Worm (Caenorhabditis elegans): ENCODE data around the gene C25D7.5.

The C25D7.5 gene

DNA sequence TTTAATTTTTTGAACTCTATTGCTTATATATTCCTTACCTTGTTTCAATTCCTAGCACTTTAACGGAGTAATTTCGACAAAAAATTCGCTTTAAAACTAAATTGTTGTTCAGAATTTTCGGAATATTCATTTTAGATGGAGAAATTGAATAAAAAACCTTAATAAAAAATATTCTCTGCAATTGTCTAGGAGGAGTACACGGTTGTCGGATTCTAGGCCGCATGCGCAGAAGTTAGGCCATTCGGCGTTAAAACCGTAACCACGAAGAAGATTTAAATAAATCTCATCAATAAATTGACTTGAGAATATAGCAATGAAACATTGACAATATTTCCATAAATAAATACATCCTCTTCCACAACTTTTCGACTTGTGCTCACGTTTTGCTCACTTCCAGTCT is 29.8 kb downstream of the C25D7.5 start, which contains the start of the genes C01G10.10 and C01G10.9:
Gene C01G10.10 (minus strand): TSS at position 151 of the 400 bp plus-strand sequence.
Gene C01G10.9 (plus strand): TSS at position 240 of the 400 bp plus-strand sequence.
- TF ChIP-seq F13C5.2 (tag; optimal IDR thresholded peaks at IDR 0.05) (peak; percentile 31), hmg-4 (GFP tag; optimal IDR thresholded peaks at IDR 0.05) (no peak), tbx-37 (GFP tag; conservative IDR thresholded peaks at IDR 0.05) (peak; percentile 60), tra-4 (tag; optimal IDR thresholded peaks at IDR 0.05) (peak; percentile 4)

DNA sequence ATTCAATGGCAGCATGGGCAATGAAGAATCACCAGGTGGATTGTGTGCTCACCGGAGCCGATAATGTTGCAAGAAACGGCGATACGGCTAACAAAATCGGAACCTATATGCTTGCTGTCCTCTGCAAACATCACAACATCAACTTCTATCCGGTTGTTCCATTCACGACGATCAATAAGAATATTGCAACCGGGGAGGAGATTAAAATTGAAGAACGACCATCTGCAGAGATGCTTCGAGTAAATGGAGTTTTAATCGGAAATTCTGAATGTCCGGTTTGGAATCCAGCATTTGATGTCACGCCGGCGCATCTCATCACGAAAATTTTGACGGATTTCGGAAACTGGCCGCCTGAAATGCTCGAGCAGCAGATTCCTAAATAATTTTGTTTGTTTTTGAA is 31.2 kb downstream of the C25D7.5 start:
- TF ChIP-seq sea-1 (GFP tag; conservative IDR thresholded peaks at IDR 0.05) (peak; percentile 62; the same call in 1 of the 2 replicates), tbx-37 (GFP tag; conservative IDR thresholded peaks at IDR 0.05) (no peak)

DNA sequence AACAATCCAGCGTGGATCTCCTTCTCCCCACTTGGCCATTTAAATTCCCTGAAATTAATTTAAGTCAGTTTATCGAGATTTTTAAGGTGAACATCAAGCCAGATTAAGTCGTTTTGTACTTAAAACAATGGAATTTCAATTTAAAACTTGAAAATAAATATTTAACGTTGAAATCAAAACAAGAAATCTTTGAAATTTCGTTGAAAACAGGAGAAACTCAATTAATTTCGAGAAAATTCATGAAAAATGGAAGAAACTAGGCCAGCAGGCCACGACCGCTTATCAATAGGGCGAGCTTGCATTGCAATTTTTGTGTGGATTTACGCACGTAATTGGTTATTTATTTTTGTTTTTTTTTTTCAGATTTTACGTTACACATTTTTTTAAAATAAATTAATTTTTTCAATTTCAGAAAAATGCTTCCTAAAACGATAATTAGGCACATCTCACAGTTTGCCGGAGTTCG is 32.9 kb downstream of the C25D7.5 start, which contains the start of the genes ahsa-1 and C01G10.7:
Gene ahsa-1 (minus strand): TSS at position 51 of the 466 bp plus-strand sequence.
Gene C01G10.7 (plus strand): TSS at position 413 of the 466 bp plus-strand sequence.
- TF ChIP-seq scrt-1 (GFP tag; IDR thresholded peaks at IDR 0.05) (no peak), hnd-1 (tag; optimal IDR thresholded peaks at IDR 0.05) (peak; percentile 10), B0310.2 (tag; optimal IDR thresholded peaks at IDR 0.05) (no peak), pes-1 (GFP tag; IDR thresholded peaks at IDR 0.05) (peak; percentile 78), aly-1 (tag; optimal IDR thresholded peaks at IDR 0.05) (no peak), tbx-37 (GFP tag; conservative IDR thresholded peaks at IDR 0.05) (peak; percentile 70), ets-7 (tag; optimal IDR thresholded peaks at IDR 0.05) (peak; percentile 16), hmg-4 (GFP tag; optimal IDR thresholded peaks at IDR 0.05) (no peak), F13C5.2 (tag; optimal IDR thresholded peaks at IDR 0.05) (peak; percentile 64), tra-4 (tag; optimal IDR thresholded peaks at IDR 0.05) (no peak), flt-1 (GFP tag; IDR thresholded peaks at IDR 0.05) (0 out of 2 replicates have a peak, but pooled peaks have one; percentile 24), sea-1 (GFP tag; conservative IDR thresholded peaks at IDR 0.05) (no peak), ama-1 (optimal IDR thresholded peaks at IDR 0.05) (no peak), ceh-36 (tag; optimal IDR thresholded peaks at IDR 0.05) (no peak), tbx-11 (GFP tag; IDR thresholded peaks at IDR 0.05) (no peak), hmbx-1 (tag; optimal IDR thresholded peaks at IDR 0.05) (peak; percentile 6), ceh-13 (GFP tag; optimal IDR thresholded peaks at IDR 0.05) (no peak)

DNA sequence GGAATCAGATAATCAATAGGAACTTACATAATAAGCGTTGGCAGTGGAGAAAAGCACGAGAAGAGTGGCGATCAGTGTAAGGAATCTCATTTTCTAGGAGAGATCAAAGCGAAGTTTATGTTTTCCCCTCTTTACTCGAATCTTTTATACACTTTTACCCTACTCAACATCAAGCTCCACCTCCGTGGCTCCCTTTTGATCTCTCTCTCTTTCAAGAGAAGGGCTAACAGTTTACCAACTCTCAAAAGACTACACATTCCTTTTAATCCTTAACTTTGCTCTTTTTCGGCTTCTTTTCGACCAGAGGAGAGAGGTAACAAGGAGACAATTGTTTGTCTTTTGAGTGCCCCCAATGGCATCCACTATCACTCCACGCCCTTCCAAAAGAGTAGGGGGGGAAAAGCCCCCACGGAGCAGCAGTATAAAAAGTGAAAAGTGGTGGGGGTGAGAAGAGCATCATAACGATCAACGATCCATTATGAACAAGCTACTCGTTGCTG is 34.8 kb downstream of the C25D7.5 start, which contains the start of the genes C01G10.15 and C01G10.6:
Gene C01G10.15 (minus strand): TSS at position 101 of the 500 bp plus-strand sequence.
Gene C01G10.6 (plus strand): TSS at position 450 of the 500 bp plus-strand sequence.
- TF ChIP-seq scrt-1 (GFP tag; IDR thresholded peaks at IDR 0.05) = no peak
- no peak for TF ChIP-seq ets-7 (tag; optimal IDR thresholded peaks at IDR 0.05)

DNA sequence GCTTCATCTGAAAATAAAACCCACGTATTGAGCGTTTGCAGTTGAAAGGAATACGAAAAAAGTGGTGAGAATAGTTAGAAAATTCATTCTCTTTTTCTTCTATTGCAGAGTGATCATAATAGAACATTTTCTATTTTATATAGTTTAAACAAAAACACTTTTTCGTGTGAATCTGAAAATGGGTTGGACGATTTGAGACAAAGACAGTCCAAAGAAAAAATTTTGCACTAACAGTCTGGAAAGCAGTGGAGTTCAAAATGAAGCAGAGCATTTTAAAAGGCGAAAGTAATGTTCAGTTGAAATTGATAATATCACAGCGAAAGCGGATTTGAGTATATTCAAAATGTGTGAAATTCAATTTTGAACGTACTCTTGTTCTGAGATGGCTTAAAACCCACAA is 36.2 kb downstream of the C25D7.5 start, which contains the start of gene C01G10.18:
Gene C01G10.18 (minus strand): TSS at position 101 of the 400 bp plus-strand sequence.
- no peak for TF ChIP-seq F13C5.2 (tag; optimal IDR thresholded peaks at IDR 0.05)
- no peak for TF ChIP-seq ets-7 (tag; optimal IDR thresholded peaks at IDR 0.05)
- TF ChIP-seq ceh-13 (GFP tag; optimal IDR thresholded peaks at IDR 0.05) = no peak
- no peak for TF ChIP-seq B0310.2 (tag; optimal IDR thresholded peaks at IDR 0.05)
- no peak for TF ChIP-seq ceh-36 (tag; optimal IDR thresholded peaks at IDR 0.05)
- TF ChIP-seq tra-4 (tag; optimal IDR thresholded peaks at IDR 0.05) = no peak
- no peak for TF ChIP-seq tbx-37 (GFP tag; conservative IDR thresholded peaks at IDR 0.05)
- no peak for TF ChIP-seq tbx-11 (GFP tag; IDR thresholded peaks at IDR 0.05)
- no peak for TF ChIP-seq ama-1 (optimal IDR thresholded peaks at IDR 0.05)
- TF ChIP-seq hnd-1 (tag; optimal IDR thresholded peaks at IDR 0.05) = no peak
- no peak for TF ChIP-seq flt-1 (GFP tag; IDR thresholded peaks at IDR 0.05)
- no peak for TF ChIP-seq hmbx-1 (tag; optimal IDR thresholded peaks at IDR 0.05)
- TF ChIP-seq sea-1 (GFP tag; conservative IDR thresholded peaks at IDR 0.05) = no peak
- TF ChIP-seq scrt-1 (GFP tag; IDR thresholded peaks at IDR 0.05) = no peak
- TF ChIP-seq aly-1 (tag; optimal IDR thresholded peaks at IDR 0.05) = no peak
- TF ChIP-seq hmg-4 (GFP tag; optimal IDR thresholded peaks at IDR 0.05) = no peak

DNA sequence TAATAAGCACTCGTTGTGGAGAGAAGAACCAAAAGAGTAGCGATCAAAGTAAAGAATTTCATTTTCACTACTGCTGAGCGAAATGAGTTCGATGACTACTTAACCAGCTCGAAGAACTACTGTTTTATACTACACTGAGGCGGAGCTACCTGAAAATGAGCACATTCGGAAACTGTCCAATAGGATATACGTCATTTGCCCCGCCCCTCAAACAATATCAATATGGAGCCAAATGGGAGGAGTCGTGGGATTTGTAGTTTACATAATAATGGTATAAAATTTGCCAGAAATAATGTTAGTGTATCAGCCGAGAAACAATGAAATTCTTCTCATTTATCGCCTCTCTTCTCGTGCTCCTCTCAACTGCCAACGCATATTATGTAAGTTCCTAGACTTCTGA is 37.0 kb downstream of the C25D7.5 start, which contains the start of the genes C01G10.5 and C01G10.4:
Gene C01G10.5 (minus strand): TSS at position 101 of the 400 bp plus-strand sequence.
Gene C01G10.4 (plus strand): TSS at position 303 of the 400 bp plus-strand sequence.
- no peak for TF ChIP-seq ceh-36 (tag; optimal IDR thresholded peaks at IDR 0.05)
- no peak for TF ChIP-seq hmg-4 (GFP tag; optimal IDR thresholded peaks at IDR 0.05)
- no peak for TF ChIP-seq B0310.2 (tag; optimal IDR thresholded peaks at IDR 0.05)
- no peak for TF ChIP-seq aly-1 (tag; optimal IDR thresholded peaks at IDR 0.05)
- no peak for TF ChIP-seq scrt-1 (GFP tag; IDR thresholded peaks at IDR 0.05)
- no peak for TF ChIP-seq hmbx-1 (tag; optimal IDR thresholded peaks at IDR 0.05)
- no peak for TF ChIP-seq sea-1 (GFP tag; conservative IDR thresholded peaks at IDR 0.05)
- no peak for TF ChIP-seq tbx-11 (GFP tag; IDR thresholded peaks at IDR 0.05)
- TF ChIP-seq ama-1 (optimal IDR thresholded peaks at IDR 0.05) = no peak
- TF ChIP-seq hnd-1 (tag; optimal IDR thresholded peaks at IDR 0.05) = no peak
- TF ChIP-seq tbx-37 (GFP tag; conservative IDR thresholded peaks at IDR 0.05) = no peak
- TF ChIP-seq tra-4 (tag; optimal IDR thresholded peaks at IDR 0.05) = no peak
- no peak for TF ChIP-seq pes-1 (GFP tag; IDR thresholded peaks at IDR 0.05)
- no peak for TF ChIP-seq ceh-13 (GFP tag; optimal IDR thresholded peaks at IDR 0.05)

DNA sequence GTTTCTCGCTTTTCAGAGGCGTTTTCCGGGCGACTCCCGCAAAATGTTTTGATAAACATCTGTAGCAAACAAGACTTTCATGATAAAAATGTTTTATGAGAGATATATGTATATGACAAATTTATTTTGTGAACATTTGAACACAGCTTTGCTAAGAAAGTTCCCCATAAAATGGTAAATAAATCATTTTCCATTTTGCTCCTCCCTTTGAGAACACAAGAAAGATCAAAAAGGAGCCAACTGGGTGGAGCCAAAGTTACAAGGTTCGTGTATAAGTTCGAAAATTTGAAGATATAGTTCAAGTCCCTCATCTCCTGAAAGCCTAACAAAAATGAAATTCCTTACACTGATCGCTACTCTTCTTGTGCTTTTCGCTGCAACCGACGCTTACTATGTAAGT is 38.0 kb downstream of the C25D7.5 start, which contains the start of gene C01G10.17:
Gene C01G10.17 (plus strand): TSS at position 301 of the 400 bp plus-strand sequence.
- no peak for TF ChIP-seq sea-1 (GFP tag; conservative IDR thresholded peaks at IDR 0.05)
- no peak for TF ChIP-seq pes-1 (GFP tag; IDR thresholded peaks at IDR 0.05)
- no peak for TF ChIP-seq B0310.2 (tag; optimal IDR thresholded peaks at IDR 0.05)
- no peak for TF ChIP-seq hmg-4 (GFP tag; optimal IDR thresholded peaks at IDR 0.05)
- no peak for TF ChIP-seq scrt-1 (GFP tag; IDR thresholded peaks at IDR 0.05)
- no peak for TF ChIP-seq ets-7 (tag; optimal IDR thresholded peaks at IDR 0.05)
- TF ChIP-seq flt-1 (GFP tag; IDR thresholded peaks at IDR 0.05) = no peak
- no peak for TF ChIP-seq aly-1 (tag; optimal IDR thresholded peaks at IDR 0.05)
- TF ChIP-seq tbx-11 (GFP tag; IDR thresholded peaks at IDR 0.05) = no peak
- TF ChIP-seq ceh-13 (GFP tag; optimal IDR thresholded peaks at IDR 0.05) = no peak

Measured in whole organism, early embryonic.